Fruit fly (Drosophila melanogaster) whole organism, embryonic: ENCODE results near the gene Usp30.

Source experiments
- Asciz ChIP-seq: fragments of 200-800 bp; sonication (Bioruptor generic); optimal IDR thresholded peaks from 2 replicates; lab custom pipeline; 2017; ENCODE audit warnings: missing biosample characterization, mild to moderate bottlenecking, missing genetic modification characterization, missing genetic modification reagents
- Atf-2 ChIP-seq: fragments of 200-800 bp; sonication (Bioruptor generic); optimal IDR thresholded peaks from 2 replicates; lab custom pipeline; 2016; ENCODE audit warnings: missing biosample characterization, missing genetic modification characterization
- CG11695 ChIP-seq: fragments of 200-800 bp; sonication (Bioruptor generic); IDR thresholded peaks from 3 replicates; pipeline ENCODE4 v1.3.6; 2022; ENCODE audit warnings: missing biosample characterization, missing genetic modification characterization
- CG12071 ChIP-seq: fragments of 200-800 bp; sonication (Bioruptor generic); optimal IDR thresholded peaks from 3 replicates; lab custom pipeline; 2018; ENCODE audit warnings: missing biosample characterization, mild to moderate bottlenecking, missing genetic modification characterization
- CG12104 ChIP-seq: fragments of 200-800 bp; sonication (Bioruptor generic); optimal IDR thresholded peaks from 3 replicates; lab custom pipeline; 2016; ENCODE audit warnings: missing biosample characterization, missing genetic modification characterization
- CG13123 ChIP-seq: fragments of 200-800 bp; sonication (Bioruptor generic); optimal IDR thresholded peaks from 2 replicates; lab custom pipeline; 2016; ENCODE audit warnings: missing biosample characterization, missing genetic modification characterization
- CG17361 ChIP-seq: fragments of 200-800 bp; sonication (Bioruptor generic); IDR thresholded peaks from 3 replicates; pipeline ENCODE4 v1.3.6; 2022; ENCODE audit warnings: missing biosample characterization, missing genetic modification characterization
- CG17568 ChIP-seq: fragments of 200-800 bp; sonication (Bioruptor generic); optimal IDR thresholded peaks from 2 replicates; lab custom pipeline; 2018; ENCODE audit warnings: missing biosample characterization, mild to moderate bottlenecking, missing genetic modification characterization, moderate library complexity
- CG32767 ChIP-seq: fragments of 200-800 bp; sonication (Bioruptor generic); IDR thresholded peaks from 2 replicates; pipeline ENCODE4 v1.3.6; 2022; ENCODE audit warnings: missing biosample characterization, missing genetic modification characterization
- CG33213 ChIP-seq: fragments of 200-800 bp; sonication (Bioruptor generic); optimal IDR thresholded peaks from 3 replicates; lab custom pipeline; 2016; ENCODE audit warnings: missing biosample characterization, missing genetic modification characterization
- CG33557 ChIP-seq: fragments of 200-800 bp; sonication (Bioruptor generic); optimal IDR thresholded peaks from 2 replicates; lab custom pipeline; 2019; ENCODE audit warnings: missing biosample characterization, mild to moderate bottlenecking, missing genetic modification characterization, moderate library complexity
- CG3995 ChIP-seq: fragments of 200-800 bp; sonication (Bioruptor generic); optimal IDR thresholded peaks from 3 replicates; lab custom pipeline; 2016; ENCODE audit warnings: missing biosample characterization, missing genetic modification characterization
- CG4404 ChIP-seq: fragments of 200-800 bp; sonication (Bioruptor generic); IDR thresholded peaks from 2 replicates; pipeline ENCODE4 v1.3.6; 2022; ENCODE audit warnings: missing biosample characterization, missing genetic modification characterization
- CG6854 ChIP-seq: fragments of 200-800 bp; sonication (Bioruptor generic); optimal IDR thresholded peaks from 3 replicates; lab custom pipeline; 2017; ENCODE audit warnings: missing biosample characterization, mild to moderate bottlenecking, missing genetic modification characterization
- CG7928 ChIP-seq: fragments of 200-800 bp; sonication (Bioruptor generic); optimal IDR thresholded peaks from 2 replicates; lab custom pipeline; 2017; ENCODE audit warnings: missing biosample characterization, mild to moderate bottlenecking, missing genetic modification characterization
- CG9609 ChIP-seq: fragments of 200-800 bp; sonication (Bioruptor generic); optimal IDR thresholded peaks from 3 replicates; lab custom pipeline; 2016; ENCODE audit warnings: missing biosample characterization, missing genetic modification characterization
- CG9817 ChIP-seq: fragments of 200-800 bp; sonication (Bioruptor generic); optimal IDR thresholded peaks from 2 replicates; lab custom pipeline; 2018; ENCODE audit warnings: missing biosample characterization, mild to moderate bottlenecking, missing genetic modification characterization, moderate library complexity
- HHEX ChIP-seq: fragments of 200-800 bp; sonication (Bioruptor generic); optimal IDR thresholded peaks from 3 replicates; lab custom pipeline; 2017; ENCODE audit warnings: missing biosample characterization, mild to moderate bottlenecking, missing genetic modification characterization, missing genetic modification reagents
- HLH4C ChIP-seq: fragments of 200-800 bp; sonication (Bioruptor generic); IDR thresholded peaks from 3 replicates; pipeline ENCODE4 v1.3.6; 2022; ENCODE audit warnings: missing biosample characterization, missing genetic modification characterization; ENCODE audit not compliant: partially characterized antibody
- HLH54F ChIP-seq: fragments of 200-800 bp; sonication (Bioruptor generic); optimal IDR thresholded peaks from 3 replicates; lab custom pipeline; 2016; ENCODE audit warnings: missing biosample characterization, missing genetic modification characterization
- Hr3 ChIP-seq: fragments of 200-800 bp; sonication (Bioruptor generic); optimal IDR thresholded peaks from 3 replicates; lab custom pipeline; 2016; ENCODE audit warnings: missing biosample characterization, missing genetic modification characterization
- Jarid2 ChIP-seq: fragments of 200-800 bp; sonication (Bioruptor generic); optimal IDR thresholded peaks from 3 replicates; lab custom pipeline; 2017; ENCODE audit warnings: mild to moderate bottlenecking, missing biosample characterization, missing genetic modification reagents, missing genetic modification characterization
- Neu2 ChIP-seq: fragments of 200-800 bp; sonication (Bioruptor generic); optimal IDR thresholded peaks from 3 replicates; lab custom pipeline; 2016; ENCODE audit warnings: missing biosample characterization, missing genetic modification characterization, borderline replicate concordance
- NfI ChIP-seq: fragments of 200-800 bp; sonication (Bioruptor generic); optimal IDR thresholded peaks from 3 replicates; lab custom pipeline; 2018; ENCODE audit warnings: missing biosample characterization, mild to moderate bottlenecking, missing genetic modification characterization, moderate library complexity
- Ravus ChIP-seq: fragments of 200-800 bp; sonication (Bioruptor generic); IDR thresholded peaks from 2 replicates; pipeline ENCODE4 v1.3.6; 2022; ENCODE audit warnings: missing biosample characterization, missing genetic modification characterization
- Side ChIP-seq: fragments of 200-800 bp; sonication (Bioruptor generic); optimal IDR thresholded peaks from 2 replicates; lab custom pipeline; 2016; ENCODE audit warnings: missing biosample characterization, missing genetic modification characterization
- Sin3A ChIP-seq: fragments of >200 bp; optimal IDR thresholded peaks from 2 replicates; lab custom pipeline; 2018
- Spps ChIP-seq: fragments of 200-800 bp; sonication (Bioruptor generic); optimal IDR thresholded peaks from 2 replicates; lab custom pipeline; 2018; ENCODE audit warnings: missing biosample characterization, mild to moderate bottlenecking, missing genetic modification characterization
- YL-1 ChIP-seq: fragments of 200-800 bp; sonication (Bioruptor generic); optimal IDR thresholded peaks from 3 replicates; lab custom pipeline; 2017; ENCODE audit warnings: missing biosample characterization, mild to moderate bottlenecking, missing genetic modification characterization
- crp ChIP-seq, 2 experiments: fragments of 200-800 bp; sonication (Bioruptor generic); optimal IDR thresholded peaks; 2 replicates in 1 of 2; 3 replicates in 1 of 2; lab custom pipeline; 2017; ENCODE audit warnings: missing biosample characterization in 2 of 2, missing genetic modification characterization in 2 of 2, mild to moderate bottlenecking in 1 of 2, moderate library complexity in 1 of 2
- danr ChIP-seq: fragments of 200-800 bp; sonication (Bioruptor generic); IDR thresholded peaks from 2 replicates; pipeline ENCODE4 v1.3.6; 2022; ENCODE audit warnings: missing biosample characterization, missing genetic modification characterization
- dati ChIP-seq: fragments of 200-800 bp; sonication (Bioruptor generic); IDR thresholded peaks from 2 replicates; pipeline ENCODE4 v1.3.6; 2022; ENCODE audit warnings: missing biosample characterization, missing genetic modification characterization
- dimm ChIP-seq: fragments of 200-800 bp; sonication (Bioruptor generic); IDR thresholded peaks from 2 replicates; pipeline ENCODE4 v1.3.6; 2022; ENCODE audit warnings: missing biosample characterization, missing genetic modification characterization
- fd96Cb ChIP-seq: fragments of 200-800 bp; sonication (Bioruptor generic); optimal IDR thresholded peaks from 2 replicates; lab custom pipeline; 2018; ENCODE audit warnings: missing biosample characterization, mild to moderate bottlenecking, missing genetic modification characterization, moderate library complexity
- gfzf ChIP-seq: fragments of 200-800 bp; sonication (Bioruptor generic); optimal IDR thresholded peaks from 2 replicates; lab custom pipeline; 2016; ENCODE audit warnings: missing biosample characterization, mild to moderate bottlenecking, missing genetic modification characterization, moderate library complexity
- h ChIP-seq: fragments of >200 bp; optimal IDR thresholded peaks from 2 replicates; lab custom pipeline; 2017
- hbn ChIP-seq: fragments of 200-800 bp; sonication (Bioruptor generic); IDR thresholded peaks from 2 replicates; pipeline ENCODE4 v1.3.6; 2022; ENCODE audit warnings: missing biosample characterization, missing genetic modification characterization; ENCODE audit not compliant: partially characterized antibody
- jumu ChIP-seq: fragments of 200-800 bp; sonication (Bioruptor generic); optimal IDR thresholded peaks from 3 replicates; lab custom pipeline; 2016; ENCODE audit warnings: missing biosample characterization, missing genetic modification characterization
- kni ChIP-seq: fragments of 200-800 bp; sonication (Bioruptor generic); optimal IDR thresholded peaks from 3 replicates; lab custom pipeline; 2017; ENCODE audit warnings: mild to moderate bottlenecking, missing biosample characterization, missing genetic modification reagents, missing genetic modification characterization
- lbe ChIP-seq: fragments of 200-800 bp; sonication (Bioruptor generic); optimal IDR thresholded peaks from 2 replicates; lab custom pipeline; 2016; ENCODE audit warnings: missing biosample characterization, mild to moderate bottlenecking, missing genetic modification characterization
- nau ChIP-seq: fragments of 200-800 bp; sonication (Bioruptor generic); optimal IDR thresholded peaks from 3 replicates; lab custom pipeline; 2017; ENCODE audit warnings: missing biosample characterization, mild to moderate bottlenecking, missing genetic modification characterization, missing genetic modification reagents
- prd ChIP-seq, 3 experiments: fragments of >200 bp in 2 of 3; fragments of 200-800 bp in 1 of 3; sonication (Bioruptor generic) in 1 of 3; optimal IDR thresholded peaks in 2 of 3; IDR thresholded peaks in 1 of 3; 2 replicates in 2 of 3; 3 replicates in 1 of 3; pipeline versions ENCODE4 v1.3.6 to Lab custom; 2017 to 2022; ENCODE audit warnings: missing biosample characterization in 1 of 3, missing genetic modification characterization in 1 of 3
- scrt ChIP-seq: fragments of 200-800 bp; sonication (Bioruptor generic); optimal IDR thresholded peaks from 2 replicates; lab custom pipeline; 2018; ENCODE audit warnings: missing biosample characterization, mild to moderate bottlenecking, missing genetic modification characterization, moderate library complexity
- sens ChIP-seq: fragments of 200-800 bp; sonication (Bioruptor generic); peaks from one replicate; lab custom pipeline; 2016; ENCODE audit warnings: missing biosample characterization, missing genetic modification characterization
- seq ChIP-seq: fragments of 200-800 bp; sonication (Bioruptor generic); IDR thresholded peaks from 2 replicates; pipeline ENCODE4 v1.3.6; 2022; ENCODE audit warnings: missing biosample characterization, missing genetic modification characterization
- sr ChIP-seq: fragments of 200-800 bp; sonication (Bioruptor generic); IDR thresholded peaks from 3 replicates; pipeline ENCODE4 v1.3.6; 2022; ENCODE audit warnings: missing biosample characterization, missing genetic modification characterization
- stc ChIP-seq: fragments of 200-800 bp; sonication (Bioruptor generic); IDR thresholded peaks from 2 replicates; pipeline ENCODE4 v1.3.6; 2022; ENCODE audit warnings: missing biosample characterization, missing genetic modification characterization
- sug ChIP-seq: fragments of 200-800 bp; optimal IDR thresholded peaks from 2 replicates; lab custom pipeline; 2019; ENCODE audit warnings: missing biosample characterization, mild to moderate bottlenecking, missing genetic modification characterization, moderate library complexity
- toy ChIP-seq: fragments of 200-800 bp; sonication (Bioruptor generic); IDR thresholded peaks from 2 replicates; pipeline ENCODE4 v1.3.6; 2022; ENCODE audit warnings: missing biosample characterization, missing genetic modification characterization
- unc-4 ChIP-seq: fragments of 200-800 bp; sonication (Bioruptor generic); IDR thresholded peaks from 2 replicates; pipeline ENCODE4 v1.3.6; 2022; ENCODE audit warnings: missing biosample characterization, missing genetic modification characterization; ENCODE audit not compliant: partially characterized antibody
- wor ChIP-seq: fragments of 200-800 bp; sonication (Bioruptor generic); IDR thresholded peaks from 2 replicates; pipeline ENCODE4 v1.3.6; 2022; ENCODE audit warnings: missing biosample characterization, missing genetic modification characterization
- zen2 ChIP-seq: fragments of 200-800 bp; sonication (Bioruptor generic); IDR thresholded peaks from 3 replicates; pipeline ENCODE4 v1.3.6; 2022; ENCODE audit warnings: missing biosample characterization, missing genetic modification characterization; ENCODE audit not compliant: partially characterized antibody

The Usp30 gene

dm6 chrX:5847544-5847943, 32.0 kb downstream of the Usp30 start (continued):
- no peak for TF ChIP-seq CG17568
- TF ChIP-seq CG11695, result 0 out of 3 replicates have a peak, but pooled peaks have one; percentile 23
- no peak for TF ChIP-seq CG3995 (GFP tag; lab: Kevin White, UChicago)
- TF ChIP-seq HLH4C (GFP tag; lab: Robert Waterston, UW), result no peak
- no peak for TF ChIP-seq Asciz
- TF ChIP-seq Neu2, result no peak
- TF ChIP-seq CG33213 (GFP tag; lab: Kevin White, UChicago), result no peak
- no peak for TF ChIP-seq Jarid2 (GFP tag; lab: Kevin White, UChicago)
- no peak for TF ChIP-seq Spps
- TF ChIP-seq Side (GFP tag; lab: Kevin White, UChicago), result no peak
- no peak for TF ChIP-seq CG17361 (GFP tag; lab: Robert Waterston, UW)
- TF ChIP-seq zen2 (GFP tag; lab: Robert Waterston, UW), result no peak
- TF ChIP-seq crp (GFP tag; optimal IDR thresholded peaks at IDR 0.05; lab: Kevin White, UChicago), result no peak
- TF ChIP-seq kni (GFP tag; lab: Kevin White, UChicago), result no peak
- no peak for TF ChIP-seq CG33557 (GFP tag; lab: Kevin White, UChicago)
- no peak for TF ChIP-seq gfzf (GFP tag; lab: Kevin White, UChicago)
- TF ChIP-seq dati, result no peak
- no peak for TF ChIP-seq lbe (GFP tag; lab: Kevin White, UChicago)
- TF ChIP-seq h, result no peak
- TF ChIP-seq toy, result no peak
- no peak for TF ChIP-seq stc
- TF ChIP-seq dimm (GFP tag; lab: Robert Waterston, UW), result no peak
- TF ChIP-seq NfI (GFP tag; lab: Kevin White, UChicago), result peak; percentile 11
- no peak for TF ChIP-seq CG13123 (GFP tag; lab: Kevin White, UChicago)
- no peak for TF ChIP-seq scrt (GFP tag; lab: Kevin White, UChicago)
- TF ChIP-seq nau (GFP tag; lab: Kevin White, UChicago), result no peak
- no peak for TF ChIP-seq wor
- TF ChIP-seq HHEX (GFP tag; lab: Kevin White, UChicago), result no peak
- TF ChIP-seq YL-1 (GFP tag; lab: Kevin White, UChicago), result no peak
- TF ChIP-seq Sin3A, result no peak
- TF ChIP-seq danr, result no peak
- TF ChIP-seq CG9817 (tag; lab: Kevin White, UChicago), result peak; percentile 11
- no peak for TF ChIP-seq CG32767
- TF ChIP-seq Ravus (GFP tag; lab: Robert Waterston, UW), result no peak
- no peak for TF ChIP-seq CG7928
- TF ChIP-seq CG12071 (GFP tag; lab: Kevin White, UChicago), result no peak
- no peak for TF ChIP-seq CG6854
- peak; percentile 49 for TF ChIP-seq sens (GFP tag; lab: Kevin White, UChicago)
- no peak for TF ChIP-seq Atf-2 (GFP tag; lab: Kevin White, UChicago)
- TF ChIP-seq CG9609, result no peak
- TF ChIP-seq hbn (GFP tag; lab: Robert Waterston, UW), result no peak
- TF ChIP-seq Hr3, result no peak
- no peak for TF ChIP-seq sug
- no peak for TF ChIP-seq CG4404
- no peak for TF ChIP-seq seq (GFP tag; lab: Robert Waterston, UW)
- TF ChIP-seq jumu (GFP tag; lab: Kevin White, UChicago), result peak; percentile 3
- no peak for TF ChIP-seq HLH54F
- TF ChIP-seq sr (GFP tag; lab: Robert Waterston, UW), result no peak
- TF ChIP-seq fd96Cb, result peak; percentile 15
- TF ChIP-seq unc-4 (GFP tag; lab: Robert Waterston, UW), result no peak
- no peak for TF ChIP-seq prd (optimal IDR thresholded peaks at IDR 0.05; lab: Kevin White, UChicago)
- peak; percentile 36; the same call in 1 of the 3 replicates for TF ChIP-seq prd (GFP tag; IDR thresholded peaks at IDR 0.05; lab: Robert Waterston, UW)
- no peak for TF ChIP-seq CG12104
